Worm (Caenorhabditis elegans): ENCODE data around the gene fbxc-28.

Gene fbxc-28

DNA sequence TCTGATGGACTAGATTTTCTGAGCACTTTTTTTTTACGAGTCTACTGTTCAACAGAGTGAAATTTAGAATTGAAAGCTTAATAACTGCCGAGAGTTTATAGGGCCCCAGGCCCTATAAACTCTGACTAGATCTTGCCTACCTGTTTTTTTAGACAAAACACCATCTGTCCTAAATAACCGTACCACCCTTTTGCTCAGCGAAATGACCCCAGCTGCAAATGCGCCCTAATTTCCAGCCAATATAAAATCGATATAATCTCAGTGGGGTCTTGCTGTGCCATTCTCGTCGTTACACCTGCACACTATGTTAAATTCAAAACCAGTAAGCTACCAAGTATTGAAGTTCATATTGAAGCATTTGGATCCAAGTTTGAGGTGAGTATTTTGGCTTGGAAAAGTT lies 50.4 kb downstream of the fbxc-28 start, which contains the start of gene fbxc-14:
Gene fbxc-14, plus strand, starts transcription at position 301 of the 400 bp plus-strand sequence.
- TF ChIP-seq alr-1 (tag; optimal IDR thresholded peaks at IDR 0.05) (no peak), sem-4 (tag; optimal IDR thresholded peaks at IDR 0.05) (no peak), R02D3.7 (tag; optimal IDR thresholded peaks at IDR 0.05) (no peak), sma-9 (GFP tag; optimal IDR thresholded peaks at IDR 0.05) (no peak), sma-9 (tag; optimal IDR thresholded peaks at IDR 0.05) (no peak), nhr-237 (tag; optimal IDR thresholded peaks at IDR 0.05) (no peak), elt-1 (tag; optimal IDR thresholded peaks at IDR 0.05) (no peak), nhr-12 (tag; optimal IDR thresholded peaks at IDR 0.05) (no peak), nhr-10 (tag; optimal IDR thresholded peaks at IDR 0.05) (no peak)
